Worm (Caenorhabditis elegans): ENCODE measurements around the gene Y116A8C.27.

The Y116A8C.27 gene

ce11 chrIV:17108200-17108599 lies 12.1 kb upstream of the Y116A8C.27 start:
- no peak for TF ChIP-seq lin-11 (tag; optimal IDR thresholded peaks at IDR 0.05)
- no peak for TF ChIP-seq fos-1 (tag; optimal IDR thresholded peaks at IDR 0.05)
- TF ChIP-seq C34F6.9 (tag; optimal IDR thresholded peaks at IDR 0.05) = no peak
- no peak for TF ChIP-seq zag-1 (tag; optimal IDR thresholded peaks at IDR 0.05)
- no peak for TF ChIP-seq nhr-25 (tag; optimal IDR thresholded peaks at IDR 0.05)
- no peak for TF ChIP-seq dmd-4 (tag; optimal IDR thresholded peaks at IDR 0.05)
- TF ChIP-seq aly-2 (tag; optimal IDR thresholded peaks at IDR 0.05) = no peak
- no peak for TF ChIP-seq peb-1 (tag; optimal IDR thresholded peaks at IDR 0.05)
- TF ChIP-seq nhr-21 (tag; optimal IDR thresholded peaks at IDR 0.05) = no peak
- TF ChIP-seq nhr-237 (tag; optimal IDR thresholded peaks at IDR 0.05) = no peak
- TF ChIP-seq blmp-1 (tag; optimal IDR thresholded peaks at IDR 0.05; ENCODE audit: insufficient read depth) = no peak
- TF ChIP-seq sma-3 (GFP tag; optimal IDR thresholded peaks at IDR 0.05) = no peak
- no peak for TF ChIP-seq Y55F3AM.14 (GFP tag; optimal IDR thresholded peaks at IDR 0.05)
- no peak for TF ChIP-seq snpc-4 (tag; optimal IDR thresholded peaks at IDR 0.05)
- TF ChIP-seq sma-9 (GFP tag; optimal IDR thresholded peaks at IDR 0.05) = no peak
- TF ChIP-seq sma-9 (tag; optimal IDR thresholded peaks at IDR 0.05) = no peak

ce11 chrIV:17105578-17105977 lies 9.5 kb upstream of the Y116A8C.27 start:
- TF ChIP-seq sma-9 (GFP tag; optimal IDR thresholded peaks at IDR 0.05) (no peak), sma-9 (tag; optimal IDR thresholded peaks at IDR 0.05) (no peak), lin-11 (tag; optimal IDR thresholded peaks at IDR 0.05) (no peak), nhr-25 (tag; optimal IDR thresholded peaks at IDR 0.05) (no peak), ceh-82 (tag; optimal IDR thresholded peaks at IDR 0.05) (no peak)

- no peak for TF ChIP-seq nhr-21 (tag; optimal IDR thresholded peaks at IDR 0.05)
- no peak for TF ChIP-seq F13H6.1 (tag; optimal IDR thresholded peaks at IDR 0.05)
- TF ChIP-seq unc-39 (tag; optimal IDR thresholded peaks at IDR 0.05) = no peak
- TF ChIP-seq nhr-25 (tag; optimal IDR thresholded peaks at IDR 0.05) = no peak
- no peak for TF ChIP-seq C34F6.9 (tag; optimal IDR thresholded peaks at IDR 0.05)
- TF ChIP-seq lin-39 (tag; optimal IDR thresholded peaks at IDR 0.05) = no peak
- no peak for TF ChIP-seq alr-1 (tag; optimal IDR thresholded peaks at IDR 0.05)
- no peak for TF ChIP-seq nhr-10 (tag; optimal IDR thresholded peaks at IDR 0.05)
- TF ChIP-seq sma-3 (GFP tag; optimal IDR thresholded peaks at IDR 0.05) = no peak
- TF ChIP-seq elt-1 (tag; optimal IDR thresholded peaks at IDR 0.05) = no peak
- TF ChIP-seq crh-2 (tag; optimal IDR thresholded peaks at IDR 0.05) = no peak
- no peak for TF ChIP-seq ZK546.5 (tag; optimal IDR thresholded peaks at IDR 0.05)
- no peak for TF ChIP-seq lsy-2 (tag; optimal IDR thresholded peaks at IDR 0.05)
- no peak for TF ChIP-seq aly-2 (tag; optimal IDR thresholded peaks at IDR 0.05)
- TF ChIP-seq lin-11 (tag; optimal IDR thresholded peaks at IDR 0.05) = no peak
- TF ChIP-seq ztf-1 (GFP tag; conservative IDR thresholded peaks at IDR 0.05) = no peak
- no peak for TF ChIP-seq mbf-1 (tag; optimal IDR thresholded peaks at IDR 0.05)
- no peak for TF ChIP-seq ztf-4 (tag; optimal IDR thresholded peaks at IDR 0.05)
- no peak for TF ChIP-seq nhr-23 (tag; optimal IDR thresholded peaks at IDR 0.05)
- no peak for TF ChIP-seq sma-9 (GFP tag; optimal IDR thresholded peaks at IDR 0.05)
- TF ChIP-seq sma-9 (tag; optimal IDR thresholded peaks at IDR 0.05) = no peak
Measured at ce11 chrIV:17104157-17104872, 8.2 kb upstream of the Y116A8C.27 start.

- TF ChIP-seq mdl-1 (tag; optimal IDR thresholded peaks at IDR 0.05) (no peak), crh-2 (tag; optimal IDR thresholded peaks at IDR 0.05) (no peak), dmd-4 (tag; optimal IDR thresholded peaks at IDR 0.05) (no peak), ZK546.5 (tag; optimal IDR thresholded peaks at IDR 0.05) (no peak), ztf-4 (tag; optimal IDR thresholded peaks at IDR 0.05) (no peak), unc-62 (GFP tag; optimal IDR thresholded peaks at IDR 0.05) (no peak), mbf-1 (tag; optimal IDR thresholded peaks at IDR 0.05) (no peak), peb-1 (tag; optimal IDR thresholded peaks at IDR 0.05) (no peak), egl-27 (tag; optimal IDR thresholded peaks at IDR 0.05) (no peak), lsy-2 (tag; optimal IDR thresholded peaks at IDR 0.05) (no peak), nhr-129 (tag; optimal IDR thresholded peaks at IDR 0.05) (no peak)
Measured at ce11 chrIV:17103615-17104014, 7.5 kb upstream of the Y116A8C.27 start, which contains the start of gene Y116A8C.30. Gene Y116A8C.30 (minus strand): TSS chrIV:17103715.

- TF ChIP-seq mbf-1 (tag; optimal IDR thresholded peaks at IDR 0.05) (no peak), unc-55 (GFP tag; optimal IDR thresholded peaks at IDR 0.05) (no peak), nhr-6 (tag; optimal IDR thresholded peaks at IDR 0.05) (no peak), ztf-11 (tag; optimal IDR thresholded peaks at IDR 0.05) (no peak), ceh-82 (tag; optimal IDR thresholded peaks at IDR 0.05) (no peak), zag-1 (tag; optimal IDR thresholded peaks at IDR 0.05) (no peak), peb-1 (tag; optimal IDR thresholded peaks at IDR 0.05) (no peak), egl-27 (tag; optimal IDR thresholded peaks at IDR 0.05) (no peak), R02D3.7 (tag; optimal IDR thresholded peaks at IDR 0.05) (no peak), unc-39 (tag; optimal IDR thresholded peaks at IDR 0.05) (no peak), snpc-4 (tag; optimal IDR thresholded peaks at IDR 0.05) (no peak), nhr-12 (tag; optimal IDR thresholded peaks at IDR 0.05) (no peak), nhr-129 (tag; optimal IDR thresholded peaks at IDR 0.05) (no peak), ztf-1 (GFP tag; conservative IDR thresholded peaks at IDR 0.05) (no peak), unc-62 (GFP tag; optimal IDR thresholded peaks at IDR 0.05) (no peak), elt-3 (tag; optimal IDR thresholded peaks at IDR 0.05) (no peak), skn-1 (tag; optimal IDR thresholded peaks at IDR 0.05) (no peak), fos-1 (tag; optimal IDR thresholded peaks at IDR 0.05) (no peak), C34F6.9 (tag; optimal IDR thresholded peaks at IDR 0.05) (no peak), ama-1 (optimal IDR thresholded peaks at IDR 0.05) (no peak)
Measured at ce11 chrIV:17103116-17103515, 7.0 kb upstream of the Y116A8C.27 start.

All from whole organism, L2 larva.